Fruit fly (Drosophila melanogaster) whole organism, prepupa: ENCODE measurements around the gene Fst.
A peak's percentile ranks its signal among the peaks of the same experiment; 100 is the strongest.

Source experiments
- CG11294 ChIP-seq: fragments of 200-800 bp; sonication (Bioruptor generic); IDR thresholded peaks from 2 replicates; pipeline ENCODE4 v1.3.6; 2022; ENCODE audit warnings: missing biosample characterization, missing genetic modification characterization
- Gug ChIP-seq: fragments of 200-800 bp; sonication (Bioruptor generic); IDR thresholded peaks from 2 replicates; pipeline ENCODE4 v1.3.6; 2022; ENCODE audit warnings: missing biosample characterization, missing genetic modification characterization
- Hr38 ChIP-seq: sonication (Bioruptor generic); optimal IDR thresholded peaks from 2 replicates; lab custom pipeline; 2016; ENCODE audit warnings: missing biosample characterization, missing genetic modification characterization
- Lpt ChIP-seq: fragments of 200-800 bp; sonication (Bioruptor generic); optimal IDR thresholded peaks from 3 replicates; lab custom pipeline; 2016; ENCODE audit warnings: missing biosample characterization, missing genetic modification characterization
- Met ChIP-seq: fragments of 200-800 bp; sonication (Bioruptor generic); optimal IDR thresholded peaks from 3 replicates; lab custom pipeline; 2016; ENCODE audit warnings: missing biosample characterization, missing genetic modification characterization
- acj6 ChIP-seq: fragments of 200-800 bp; sonication (Bioruptor generic); optimal IDR thresholded peaks from 3 replicates; lab custom pipeline; 2016; ENCODE audit warnings: missing biosample characterization, missing genetic modification characterization

dm6 chr3R:9626880-9627401 is 19.0 kb downstream of the Fst start, which contains the start of the genes CG9427 and CG8319:
- TF ChIP-seq acj6 (GFP tag; lab: Kevin White, UChicago) (no peak), Lpt (GFP tag; lab: Kevin White, UChicago) (no peak), Hr38 (no peak), Gug (GFP tag; lab: Robert Waterston, UW) (no peak), CG11294 (GFP tag; lab: Robert Waterston, UW) (no peak), Met (GFP tag; lab: Kevin White, UChicago) (peak; percentile 63)
